Worm (Caenorhabditis elegans): ENCODE measurements around the gene dsl-6.

dsl-6 gene

DNA sequence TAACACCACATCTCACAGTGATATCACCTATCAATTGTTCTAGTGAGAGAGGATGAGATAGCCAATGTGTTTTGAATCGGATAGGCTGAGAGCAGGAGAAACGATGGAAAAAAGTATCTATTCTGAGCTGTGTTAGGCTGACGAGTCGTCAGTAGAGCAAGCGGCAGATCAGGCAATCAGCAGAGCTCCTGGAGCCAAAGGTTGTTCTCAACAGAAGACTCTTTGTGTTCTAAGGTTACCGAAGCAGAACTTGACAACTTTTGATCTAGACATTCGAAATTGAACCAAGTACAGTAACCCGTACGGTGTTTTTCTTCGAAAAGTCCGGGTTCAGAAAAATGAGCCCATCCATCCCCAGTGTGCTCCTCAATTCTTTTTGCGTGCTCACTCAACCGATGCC, 45.3 kb downstream of the dsl-6 start:
- TF ChIP-seq him-1 (tag; optimal IDR thresholded peaks at IDR 0.05): no peak
- no peak for TF ChIP-seq W03F9.2 (tag; optimal IDR thresholded peaks at IDR 0.05)
- TF ChIP-seq dao-5 (tag; optimal IDR thresholded peaks at IDR 0.05): no peak

DNA sequence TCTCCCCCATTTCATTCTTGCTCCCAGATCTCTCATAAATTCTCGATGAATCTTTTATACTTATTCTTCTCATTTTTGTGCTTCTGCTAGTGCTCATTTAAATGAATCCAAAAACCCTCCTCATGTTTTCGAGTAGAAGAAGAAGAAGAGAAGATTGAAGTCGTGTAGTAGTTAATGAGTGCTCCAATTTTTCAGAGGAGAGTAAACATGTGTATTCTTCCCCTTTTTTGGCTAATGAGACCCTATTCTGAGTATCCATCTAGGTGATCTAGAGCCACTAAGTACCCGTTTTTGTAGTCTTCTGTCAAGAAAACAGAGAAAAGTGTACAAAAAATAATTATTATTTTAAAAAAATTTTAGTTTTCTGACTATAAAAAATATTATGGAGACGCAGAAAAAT, 46.6 kb downstream of the dsl-6 start:
- TF ChIP-seq him-1 (tag; optimal IDR thresholded peaks at IDR 0.05) (no peak), dao-5 (tag; optimal IDR thresholded peaks at IDR 0.05) (no peak)

DNA sequence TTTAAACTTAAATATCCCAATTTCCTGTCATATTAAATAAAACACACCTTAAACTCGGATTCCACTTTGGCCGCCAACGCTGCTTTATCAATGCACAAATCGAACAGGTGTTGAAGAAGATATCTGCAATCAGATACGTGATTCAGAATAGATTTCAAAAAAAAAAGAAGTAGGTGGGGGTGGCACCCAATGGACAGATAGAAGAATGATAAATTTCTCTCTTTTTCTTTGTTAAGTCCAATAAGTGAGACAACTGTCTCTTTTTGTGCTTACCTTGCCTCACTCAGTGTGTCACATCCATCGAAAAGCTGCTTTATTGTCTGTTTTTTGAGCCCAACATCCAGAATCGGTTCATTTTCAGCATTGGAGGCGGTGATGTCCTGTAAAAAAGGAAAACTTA, 47.3 kb downstream of the dsl-6 start:
- TF ChIP-seq dao-5 (tag; optimal IDR thresholded peaks at IDR 0.05) (no peak), him-1 (tag; optimal IDR thresholded peaks at IDR 0.05) (no peak), W03F9.2 (tag; optimal IDR thresholded peaks at IDR 0.05) (no peak)

DNA sequence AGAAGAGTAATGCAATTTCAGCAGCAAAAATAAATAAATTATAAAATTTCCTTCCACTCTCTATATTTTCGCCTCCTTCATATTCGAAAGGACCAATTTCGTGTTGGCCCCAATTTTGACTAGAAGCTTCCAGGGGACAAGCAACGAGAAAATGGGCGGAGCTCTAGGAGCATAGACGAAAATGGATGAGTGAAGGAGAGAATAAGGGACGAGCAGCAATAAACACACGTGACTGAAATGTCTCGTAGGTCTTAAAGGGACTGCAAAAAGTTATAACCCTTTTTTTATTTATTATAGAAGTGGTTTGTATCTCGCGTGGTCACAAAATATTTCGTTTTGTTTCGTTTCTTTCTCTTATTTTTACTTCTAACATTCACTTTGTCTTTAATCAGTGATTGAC, 48.4 kb downstream of the dsl-6 start:
- TF ChIP-seq him-1 (tag; optimal IDR thresholded peaks at IDR 0.05) (peak; percentile 46), W03F9.2 (tag; optimal IDR thresholded peaks at IDR 0.05) (no peak)

DNA sequence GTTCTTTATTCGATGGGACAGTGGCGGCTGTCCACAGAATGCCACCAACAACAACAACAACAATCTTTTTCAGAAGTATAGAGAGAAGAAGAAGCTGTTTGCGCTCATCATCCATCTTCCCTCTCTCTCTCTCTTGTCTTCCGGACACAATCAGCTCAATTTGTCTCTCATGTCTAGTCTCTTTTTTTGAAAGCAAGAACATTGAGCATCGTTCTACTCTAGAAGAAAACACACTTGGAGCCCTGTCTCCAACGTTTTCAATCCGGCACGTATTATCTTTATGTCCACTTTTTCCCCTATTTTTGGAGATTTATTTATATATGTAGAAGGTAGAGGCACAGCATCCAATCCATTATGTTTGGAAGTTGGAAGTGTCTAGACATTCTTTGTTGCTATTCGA, 49.3 kb downstream of the dsl-6 start:
- TF ChIP-seq dao-5 (tag; optimal IDR thresholded peaks at IDR 0.05) (no peak), him-1 (tag; optimal IDR thresholded peaks at IDR 0.05) (no peak), W03F9.2 (tag; optimal IDR thresholded peaks at IDR 0.05) (no peak)

DNA sequence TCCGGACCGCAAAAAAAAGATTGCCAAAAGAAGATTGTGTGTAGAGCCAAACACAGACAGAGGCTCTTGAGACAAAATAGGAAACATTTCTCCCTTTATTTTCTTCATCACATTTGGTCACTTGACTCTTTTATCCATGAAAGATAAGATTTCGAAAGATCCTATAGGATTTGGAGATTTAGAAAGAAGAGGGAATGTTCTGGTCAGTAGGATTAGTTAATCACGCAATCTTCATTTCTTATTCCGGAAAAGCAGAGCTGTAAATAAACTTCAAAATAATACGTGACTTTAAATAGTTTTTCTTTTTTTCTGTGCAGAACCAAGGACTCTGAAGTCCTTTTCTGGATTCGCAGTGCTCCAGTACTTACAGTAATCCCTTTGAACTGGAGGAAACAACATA, 50.8 kb downstream of the dsl-6 start:
- TF ChIP-seq W03F9.2 (tag; optimal IDR thresholded peaks at IDR 0.05) (no peak), him-1 (tag; optimal IDR thresholded peaks at IDR 0.05) (no peak), dao-5 (tag; optimal IDR thresholded peaks at IDR 0.05) (no peak)

All from whole organism, L4/young adult.